Worm (Caenorhabditis elegans) whole organism, L4 larva: ENCODE data around the gene hacl-1.

Source experiments
- T26A8.4 ChIP-seq: fragments of 200-800 bp; sonication (Bioruptor generic); IDR thresholded peaks from 2 replicates; pipeline ENCODE4 v1.3.6; 2022; ENCODE audit warnings: missing genetic modification characterization, missing compliant biosample characterization
- ceh-28 ChIP-seq: fragments of 150-350 bp; optimal IDR thresholded peaks from 2 replicates; lab custom pipeline; 2014; ENCODE audit warnings: missing biosample characterization, missing genetic modification reagents, missing genetic modification characterization
- ceh-44 ChIP-seq: fragments of 200-800 bp; sonication (Bioruptor generic); IDR thresholded peaks from 2 replicates; pipeline ENCODE4 v1.3.6; 2022; ENCODE audit warnings: missing genetic modification reagents, missing genetic modification characterization, missing compliant biosample characterization
- daf-19 ChIP-seq: fragments of 200-800 bp; sonication (Bioruptor generic); conservative IDR thresholded peaks from 2 replicates; pipeline ENCODE4 v1.3.6; 2022; ENCODE audit warnings: missing genetic modification characterization, missing compliant biosample characterization
- nhr-6 ChIP-seq: fragments of 150-350 bp; optimal IDR thresholded peaks from 2 replicates; lab custom pipeline; 2014; ENCODE audit warnings: missing biosample characterization, missing genetic modification characterization
- skn-1 ChIP-seq: fragments of 150-350 bp; optimal IDR thresholded peaks from 2 replicates; lab custom pipeline; 2014; ENCODE audit warnings: missing biosample characterization, missing genetic modification characterization
- ztf-11 ChIP-seq: fragments of 150-350 bp; optimal IDR thresholded peaks from 2 replicates; lab custom pipeline; 2014; ENCODE audit warnings: missing biosample characterization, missing genetic modification characterization

DNA sequence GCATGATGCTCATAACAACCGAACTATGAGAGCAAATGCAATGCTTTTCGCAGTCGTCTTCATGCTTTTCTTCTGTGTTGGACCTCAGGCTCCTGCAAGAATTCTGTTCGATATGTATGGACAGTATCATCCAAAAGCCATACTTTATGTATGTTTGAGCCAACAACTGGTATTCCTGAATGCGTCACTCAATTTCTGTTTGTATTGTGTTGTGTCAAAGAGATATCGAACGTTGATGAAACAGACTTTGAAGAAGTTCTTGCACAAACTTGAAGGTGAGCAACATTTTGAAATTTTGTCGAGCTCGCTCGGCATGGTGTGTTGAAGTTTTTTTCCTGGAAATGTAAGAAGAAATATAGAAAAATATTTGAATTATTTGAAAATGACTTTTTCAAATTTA, 20.2 kb upstream of the hacl-1 start:
- no peak for TF ChIP-seq ceh-44
- no peak for TF ChIP-seq ztf-11 (tag; lab: Kevin White, UChicago)
- TF ChIP-seq T26A8.4 (GFP tag; lab: Robert Waterston, UW) = no peak
- TF ChIP-seq daf-19 = no peak
- no peak for TF ChIP-seq nhr-6 (tag; lab: Kevin White, UChicago)
- TF ChIP-seq ceh-28 (tag; lab: Kevin White, UChicago) = no peak
- TF ChIP-seq skn-1 (tag; lab: Kevin White, UChicago) = no peak
